Worm (Caenorhabditis elegans) whole organism, L1 larva: ENCODE data around the gene K12H6.6.

ENCODE experiments used
- C04F5.9 ChIP-seq: sonication (generic microtip); optimal IDR thresholded peaks from 2 replicates; lab custom pipeline; 2016; ENCODE audit warnings: missing genetic modification characterization, missing compliant biosample characterization
- ama-1 ChIP-seq: fragments of 150-350 bp; optimal IDR thresholded peaks from 2 replicates; lab custom pipeline; 2014
- blmp-1 ChIP-seq: fragments of 150-350 bp; optimal IDR thresholded peaks from 2 replicates; lab custom pipeline; 2014; ENCODE audit warnings: missing biosample characterization, missing genetic modification characterization
- ceh-63 ChIP-seq: fragments of 200-800 bp; sonication (Bioruptor generic); optimal IDR thresholded peaks from 2 replicates; lab custom pipeline; 2018; ENCODE audit warnings: mild to moderate bottlenecking, missing genetic modification characterization, missing compliant biosample characterization
- ceh-82 ChIP-seq, 3 experiments: fragments of 150-350 bp in 1 of 3; sonication (generic microtip) in 2 of 3; optimal IDR thresholded peaks; 2 replicates each; lab custom pipeline; 2014 to 2017; ENCODE audit warnings: missing biosample characterization in 3 of 3, missing genetic modification characterization in 3 of 3
- efl-1 ChIP-seq, 4 experiments: fragments of 150-350 bp; optimal IDR thresholded peaks in 3 of 4; peaks in 1 of 4; 1 replicate in 1 of 4; 2 replicates in 3 of 4; lab custom pipeline; 2014; ENCODE audit warnings: missing biosample characterization in 2 of 4, missing genetic modification characterization in 2 of 4, missing genetic modification reagents in 2 of 4
- egl-27 ChIP-seq, 2 experiments: fragments of 150-350 bp in 1 of 2; sonication (generic microtip); optimal IDR thresholded peaks; 3 replicates each; lab custom pipeline; 2017 to 2018; ENCODE audit warnings: missing biosample characterization in 2 of 2, missing genetic modification characterization in 2 of 2, missing genetic modification reagents in 2 of 2
- elt-2 ChIP-seq: sonication (generic microtip); optimal IDR thresholded peaks from 2 replicates; lab custom pipeline; 2016; ENCODE audit warnings: missing genetic modification characterization, mild to moderate bottlenecking, inconsistent platforms, missing compliant biosample characterization, missing genetic modification reagents
- grh-1 ChIP-seq: fragments of 200-800 bp; sonication (Bioruptor generic); IDR thresholded peaks from 2 replicates; pipeline ENCODE4 v1.3.6; 2022; ENCODE audit warnings: missing genetic modification reagents, missing genetic modification characterization, missing compliant biosample characterization
- hpl-2 ChIP-seq: fragments of 150-350 bp; optimal IDR thresholded peaks from 2 replicates; lab custom pipeline; 2014; ENCODE audit warnings: missing biosample characterization, missing genetic modification reagents, missing genetic modification characterization
- irx-1 ChIP-seq: sonication (generic microtip); optimal IDR thresholded peaks from 2 replicates; lab custom pipeline; 2016; ENCODE audit warnings: missing genetic modification characterization, missing compliant biosample characterization
- lin-14 ChIP-seq: fragments of 200-800 bp; sonication (Bioruptor generic); optimal IDR thresholded peaks from 2 replicates; lab custom pipeline; 2018; ENCODE audit warnings: mild to moderate bottlenecking, missing genetic modification characterization, moderate library complexity, missing compliant biosample characterization
- lin-15B ChIP-seq: fragments of 150-350 bp; sonication (generic microtip); optimal IDR thresholded peaks from 3 replicates; lab custom pipeline; 2014; ENCODE audit warnings: missing biosample characterization, missing genetic modification characterization
- lin-35 ChIP-seq, 2 experiments: fragments of 150-350 bp; optimal IDR thresholded peaks; 2 replicates each; lab custom pipeline; 2014; ENCODE audit warnings: missing biosample characterization in 2 of 2, missing genetic modification characterization in 2 of 2, missing genetic modification reagents in 2 of 2
- lsy-2 ChIP-seq, 2 experiments: fragments of 150-350 bp; optimal IDR thresholded peaks; 2 replicates each; lab custom pipeline; 2014; ENCODE audit warnings: missing biosample characterization in 2 of 2, missing genetic modification characterization in 2 of 2
- mab-9 ChIP-seq: fragments of 200-800 bp; sonication (Bioruptor generic); IDR thresholded peaks from 2 replicates; pipeline ENCODE4 v1.3.6; 2022; ENCODE audit warnings: missing genetic modification reagents, missing genetic modification characterization, missing compliant biosample characterization
- mdl-1 ChIP-seq, 2 experiments: fragments of 150-350 bp; optimal IDR thresholded peaks; 2 replicates each; lab custom pipeline; 2014 to 2017; ENCODE audit warnings: missing biosample characterization in 2 of 2, missing genetic modification characterization in 2 of 2, inconsistent platforms in 1 of 2
- nhr-19 ChIP-seq: fragments of 200-800 bp; sonication (Bioruptor generic); conservative IDR thresholded peaks from 2 replicates; pipeline ENCODE4 v1.3.6; 2022; ENCODE audit warnings: missing genetic modification characterization, missing compliant biosample characterization
- nhr-20 ChIP-seq: sonication (generic microtip); optimal IDR thresholded peaks from 2 replicates; lab custom pipeline; 2016; ENCODE audit warnings: mild to moderate bottlenecking, missing genetic modification characterization, missing compliant biosample characterization
- nhr-28 ChIP-seq: fragments of 150-350 bp; optimal IDR thresholded peaks from 2 replicates; lab custom pipeline; 2014; ENCODE audit warnings: missing biosample characterization, missing genetic modification characterization
- nhr-76 ChIP-seq: sonication (generic microtip); optimal IDR thresholded peaks from 2 replicates; lab custom pipeline; 2017; ENCODE audit warnings: missing biosample characterization, missing genetic modification characterization
- nhr-85 ChIP-seq: sonication (generic microtip); peaks from one replicate; lab custom pipeline; 2016; ENCODE audit warnings: missing genetic modification characterization, inconsistent platforms, missing compliant biosample characterization
- pag-3 ChIP-seq: sonication (generic microtip); optimal IDR thresholded peaks from 2 replicates; lab custom pipeline; 2017; ENCODE audit warnings: missing genetic modification characterization, mild to moderate bottlenecking, missing compliant biosample characterization, antibody characterized with exemption, borderline replicate concordance; ENCODE audit not compliant: insufficient read depth
- pax-3 ChIP-seq: fragments of 200-800 bp; sonication (Bioruptor generic); optimal IDR thresholded peaks from 2 replicates; lab custom pipeline; 2018; ENCODE audit warnings: mild to moderate bottlenecking, missing genetic modification characterization, moderate library complexity, missing compliant biosample characterization
- pqm-1 ChIP-seq: sonication (generic microtip); optimal IDR thresholded peaks from 3 replicates; lab custom pipeline; 2017; ENCODE audit warnings: missing biosample characterization, missing genetic modification characterization
- rnt-1 ChIP-seq: sonication (generic microtip); optimal IDR thresholded peaks from 2 replicates; lab custom pipeline; 2016; ENCODE audit warnings: mild to moderate bottlenecking, missing genetic modification characterization, moderate library complexity, missing compliant biosample characterization
- skn-1 ChIP-seq: fragments of 150-350 bp; optimal IDR thresholded peaks from 2 replicates; lab custom pipeline; 2014; ENCODE audit warnings: missing biosample characterization, missing genetic modification characterization
- snu-23 ChIP-seq: sonication (generic microtip); optimal IDR thresholded peaks from 2 replicates; lab custom pipeline; 2016; ENCODE audit warnings: missing genetic modification characterization, missing compliant biosample characterization
- sptf-1 ChIP-seq: fragments of 150-350 bp; optimal IDR thresholded peaks from 2 replicates; lab custom pipeline; 2014; ENCODE audit warnings: missing biosample characterization, missing genetic modification characterization
- swsn-7 ChIP-seq: sonication (generic microtip); optimal IDR thresholded peaks from 2 replicates; lab custom pipeline; 2016; ENCODE audit warnings: missing genetic modification characterization, missing compliant biosample characterization
- tbx-2 ChIP-seq: sonication (generic microtip); optimal IDR thresholded peaks from 2 replicates; lab custom pipeline; 2016; ENCODE audit warnings: missing genetic modification characterization, missing compliant biosample characterization
- unc-130 ChIP-seq: fragments of 150-350 bp; optimal IDR thresholded peaks from 2 replicates; lab custom pipeline; 2017; ENCODE audit warnings: missing biosample characterization, missing genetic modification characterization, inconsistent platforms
- unc-62 ChIP-seq: fragments of 150-350 bp; optimal IDR thresholded peaks from 2 replicates; lab custom pipeline; 2014; ENCODE audit warnings: missing biosample characterization, missing genetic modification reagents, missing genetic modification characterization
- unc-86 ChIP-seq: sonication (generic microtip); optimal IDR thresholded peaks from 2 replicates; lab custom pipeline; 2016; ENCODE audit warnings: missing genetic modification characterization, missing compliant biosample characterization
- xbp-1 ChIP-seq: sonication (generic microtip); optimal IDR thresholded peaks from 2 replicates; lab custom pipeline; 2016; ENCODE audit warnings: missing genetic modification characterization, missing compliant biosample characterization
- zip-4 ChIP-seq: fragments of 200-800 bp; sonication (Bioruptor generic); optimal IDR thresholded peaks from 2 replicates; lab custom pipeline; 2018; ENCODE audit warnings: mild to moderate bottlenecking, missing genetic modification characterization, moderate library complexity, missing compliant biosample characterization

The K12H6.6 gene

DNA sequence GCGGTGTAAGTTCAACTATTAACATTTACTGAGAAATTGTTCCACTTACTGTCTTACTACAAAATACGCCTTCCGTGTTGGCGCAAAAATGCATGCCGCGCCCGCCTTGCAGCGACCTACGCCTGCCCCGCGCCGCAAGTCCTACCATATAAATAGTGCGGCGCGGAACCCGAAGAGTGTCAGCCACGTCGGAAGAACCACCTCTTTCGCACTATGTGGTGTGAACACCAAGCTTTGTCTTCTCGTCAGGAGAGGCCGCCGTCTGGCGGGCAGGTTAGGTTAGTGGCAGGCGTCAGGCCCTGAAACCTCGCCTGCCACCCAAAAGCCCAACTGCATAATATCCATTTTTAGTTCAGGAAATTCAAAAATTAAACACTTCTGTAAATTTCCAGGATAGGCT is 34.3 kb upstream of the K12H6.6 start:
- TF ChIP-seq pag-3 (tag; lab: Kevin White, UChicago) (no peak), zip-4 (GFP tag; lab: Kevin White, UChicago) (no peak), nhr-28 (tag; lab: Kevin White, UChicago) (no peak), mab-9 (GFP tag; lab: Robert Waterston, UW) (no peak), irx-1 (tag; lab: Kevin White, UChicago) (no peak), unc-62 (GFP tag; lab: Kevin White, UChicago) (no peak), sptf-1 (no peak), unc-130 (tag; lab: Kevin White, UChicago) (no peak), nhr-85 (tag; lab: Kevin White, UChicago) (no peak)

DNA sequence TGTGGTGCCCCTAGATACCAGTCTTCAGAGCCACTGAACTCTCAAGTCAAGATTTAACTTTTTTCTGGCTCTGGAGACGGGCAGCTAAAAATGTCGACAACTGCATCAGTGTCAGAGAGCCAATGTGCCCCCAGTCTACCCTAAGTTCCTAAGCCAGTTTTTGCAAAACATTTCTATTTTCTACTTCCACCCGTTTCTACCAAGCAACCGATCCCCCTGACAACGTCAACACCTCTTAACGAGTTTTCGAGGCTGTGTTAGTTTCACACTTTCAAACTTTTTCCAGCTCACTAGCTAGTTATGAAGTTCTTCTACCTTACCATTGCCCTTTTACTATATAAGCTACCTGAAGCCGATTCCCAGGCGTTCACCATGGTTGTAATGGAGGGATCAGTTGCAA is 33.2 kb upstream of the K12H6.6 start, which contains the start of gene Y110A2AL.5:
TSS of gene Y110A2AL.5 (plus strand) at position 301 of the 400 bp plus-strand sequence.
- TF ChIP-seq skn-1 (tag; lab: Kevin White, UChicago): no peak
- TF ChIP-seq hpl-2 (GFP tag; lab: Kevin White, UChicago): no peak
- no peak for TF ChIP-seq ama-1 (lab: Kevin White, UChicago)
- no peak for TF ChIP-seq mab-9 (GFP tag; lab: Robert Waterston, UW)

DNA sequence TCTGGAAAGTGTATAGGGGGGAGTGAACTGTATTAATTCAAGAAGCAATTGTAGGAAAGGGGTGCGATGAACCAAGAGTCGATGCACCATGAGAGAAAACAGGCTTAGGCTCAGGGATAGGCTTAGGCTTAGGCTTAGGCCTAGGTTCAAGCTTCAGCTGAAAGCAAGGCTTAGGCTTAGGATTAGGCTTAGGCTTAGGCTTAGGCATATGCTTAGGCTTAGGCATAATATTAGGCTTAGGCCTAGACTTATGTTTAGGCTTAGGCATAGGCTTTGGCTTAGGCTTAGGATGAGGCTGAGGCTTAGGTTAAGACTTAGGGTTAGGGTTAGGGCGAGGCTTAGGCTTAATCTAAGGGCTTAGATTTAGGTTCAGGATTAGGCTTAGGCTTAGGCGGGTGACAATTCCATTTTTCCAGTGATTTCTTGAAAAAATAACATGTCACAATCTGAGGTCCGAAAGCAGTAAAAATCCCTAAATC is 31.6 kb upstream of the K12H6.6 start:
- TF ChIP-seq unc-86 (tag; lab: Kevin White, UChicago) (no peak), tbx-2 (no peak), unc-130 (tag; lab: Kevin White, UChicago) (no peak), efl-1 (optimal IDR thresholded peaks at IDR 0.05; lab: Kevin White, UChicago) (no peak), efl-1 (GFP tag; optimal IDR thresholded peaks at IDR 0.05 in 1 of 2; lab: Kevin White, UChicago) (peak in 1 of 2 experiments; percentile 37), blmp-1 (tag; lab: Kevin White, UChicago) (no peak)
- TF ChIP-seq, all 84 proteins: peak for 1

- peak in 1 of 3 experiments; percentile 26 for TF ChIP-seq ceh-82 (tag; optimal IDR thresholded peaks at IDR 0.05; lab: Kevin White, UChicago)
- peak; percentile 7 for TF ChIP-seq skn-1 (tag; lab: Kevin White, UChicago)
- peak; percentile 9 for TF ChIP-seq lin-14 (GFP tag; lab: Kevin White, UChicago)
- no peak for TF ChIP-seq swsn-7 (tag; lab: Kevin White, UChicago)
- peak in 1 of 2 experiments; percentile 30 for TF ChIP-seq lin-35 (GFP tag; optimal IDR thresholded peaks at IDR 0.05; lab: Kevin White, UChicago)
- peak; percentile 18 for TF ChIP-seq nhr-20 (tag; lab: Kevin White, UChicago)
- peak; percentile 89 for TF ChIP-seq blmp-1 (tag; lab: Kevin White, UChicago)
- TF ChIP-seq efl-1 (optimal IDR thresholded peaks at IDR 0.05; lab: Kevin White, UChicago): no peak
- TF ChIP-seq efl-1 (GFP tag; optimal IDR thresholded peaks at IDR 0.05 in 1 of 2; lab: Kevin White, UChicago): peak in 1 of 2 experiments; percentile 86
- TF ChIP-seq mdl-1 (tag; optimal IDR thresholded peaks at IDR 0.05; lab: Kevin White, UChicago): no peak
- TF ChIP-seq rnt-1 (tag; lab: Kevin White, UChicago): peak; percentile 51
Measured at ce11 chrII:2861385-2862099, 30.5 kb upstream of the K12H6.6 start.

ce11 chrII:2859873-2860821 is 29.1 kb upstream of the K12H6.6 start:
- TF ChIP-seq snu-23 (GFP tag; lab: Kevin White, UChicago) (no peak), unc-62 (GFP tag; lab: Kevin White, UChicago) (no peak), ama-1 (lab: Kevin White, UChicago) (no peak), grh-1 (no peak), ceh-82 (tag; optimal IDR thresholded peaks at IDR 0.05; lab: Kevin White, UChicago) (no peak), zip-4 (GFP tag; lab: Kevin White, UChicago) (no peak), ceh-63 (GFP tag; lab: Kevin White, UChicago) (no peak), elt-2 (tag; lab: Kevin White, UChicago) (no peak), nhr-85 (tag; lab: Kevin White, UChicago) (peak; percentile 72), nhr-19 (GFP tag; lab: Robert Waterston, UW) (0 out of 2 replicates have a peak, but pooled peaks have one; percentile 6), pax-3 (no peak), swsn-7 (tag; lab: Kevin White, UChicago) (no peak), blmp-1 (tag; lab: Kevin White, UChicago) (peak; percentile 92), C04F5.9 (tag; lab: Kevin White, UChicago) (no peak), tbx-2 (no peak), egl-27 (tag; optimal IDR thresholded peaks at IDR 0.05; lab: Kevin White, UChicago) (no peak), pqm-1 (tag; lab: Kevin White, UChicago) (no peak), nhr-76 (tag; lab: Kevin White, UChicago) (no peak), lin-14 (GFP tag; lab: Kevin White, UChicago) (peak; percentile 17), lsy-2 (tag; optimal IDR thresholded peaks at IDR 0.05; lab: Kevin White, UChicago) (peak in 1 of 2 experiments; percentile 9), lin-15B (no peak), nhr-20 (tag; lab: Kevin White, UChicago) (no peak), xbp-1 (tag; lab: Kevin White, UChicago) (no peak), efl-1 (optimal IDR thresholded peaks at IDR 0.05; lab: Kevin White, UChicago) (no peak), efl-1 (GFP tag; optimal IDR thresholded peaks at IDR 0.05 in 1 of 2; lab: Kevin White, UChicago) (peak in 1 of 2 experiments; percentile 92)
